Fruit fly (Drosophila melanogaster): ENCODE results near the gene CG14958.

Gene CG14958

DNA sequence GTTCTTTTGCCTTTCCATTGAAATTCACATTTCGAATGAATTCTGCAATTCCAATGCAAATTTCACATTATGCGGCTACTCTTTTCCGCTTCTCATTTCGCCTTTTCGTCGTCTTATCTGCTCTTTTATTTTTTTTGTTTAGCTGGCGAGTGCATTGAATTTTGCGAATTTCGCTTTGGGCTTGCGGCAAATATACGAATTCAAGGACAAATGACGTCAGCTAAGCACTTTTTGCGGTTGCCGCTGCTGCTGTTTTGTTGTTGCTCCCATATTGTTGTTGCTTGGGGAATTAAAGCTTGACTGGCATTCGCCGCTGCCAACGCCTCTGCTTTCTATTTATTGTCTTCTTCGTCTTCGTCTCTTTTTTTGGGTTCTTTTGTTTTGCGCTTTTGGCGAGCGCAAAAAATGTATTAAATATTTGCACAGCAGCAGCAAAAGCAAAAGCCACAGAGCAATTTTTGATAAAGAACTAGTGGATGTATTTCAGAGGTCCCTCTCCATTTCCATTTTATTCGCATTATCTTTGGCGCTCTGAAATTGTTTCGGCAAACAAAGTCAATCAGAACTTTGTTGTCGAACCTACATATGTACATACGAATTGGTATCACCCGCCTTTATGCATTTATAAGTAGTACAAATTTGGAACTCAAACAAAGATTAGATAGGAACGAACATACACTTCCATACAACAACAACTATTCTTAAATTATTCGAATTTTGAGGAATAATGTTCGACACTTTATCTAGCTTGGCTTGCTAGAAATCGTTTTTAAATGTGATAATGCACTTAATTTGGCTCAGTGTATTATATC, 50.2 kb downstream of the CG14958 start:
- peak; percentile 42 for TF ChIP-seq CG17801 (GFP tag; optimal IDR thresholded peaks at IDR 0.05; ENCODE audit: partially characterized antibody)
